Worm (Caenorhabditis elegans) whole organism, L4/young adult: ENCODE measurements around the gene cyp-33E1.
A peak's percentile ranks its signal among the peaks of the same experiment; 100 is the strongest.

Source experiments
- W03F9.2 ChIP-seq: fragments of 150-350 bp; optimal IDR thresholded peaks from 2 replicates; lab custom pipeline; 2014; ENCODE audit warnings: missing biosample characterization, missing genetic modification characterization
- dao-5 ChIP-seq: sonication (generic microtip); optimal IDR thresholded peaks from 2 replicates; lab custom pipeline; 2016; ENCODE audit warnings: missing genotype, missing genetic modification characterization, moderate library complexity, missing compliant biosample characterization
- him-1 ChIP-seq: sonication (generic microtip); optimal IDR thresholded peaks from 2 replicates; lab custom pipeline; 2016; ENCODE audit warnings: missing genotype, missing genetic modification reagents, missing genetic modification characterization, missing compliant biosample characterization

Gene cyp-33E1

DNA sequence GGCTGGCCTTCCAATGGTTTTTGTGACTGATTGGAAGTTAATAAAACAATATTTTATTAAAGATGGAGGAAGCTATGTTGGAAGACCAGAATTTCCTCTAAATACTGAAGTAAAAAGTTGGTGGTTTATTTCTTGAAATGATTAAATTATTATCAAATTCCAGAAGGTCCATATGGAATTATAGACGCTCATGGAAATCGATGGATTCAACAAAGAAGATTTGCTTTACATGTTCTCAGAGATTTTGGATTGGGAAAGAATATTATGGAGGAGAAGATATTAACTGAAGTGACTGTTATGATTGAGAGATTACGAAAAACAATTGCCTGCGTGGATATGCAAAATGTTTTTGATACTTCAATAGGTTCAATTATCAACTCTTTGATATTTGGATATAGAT, 33.1 kb downstream of the cyp-33E1 start:
- no peak for TF ChIP-seq W03F9.2

DNA sequence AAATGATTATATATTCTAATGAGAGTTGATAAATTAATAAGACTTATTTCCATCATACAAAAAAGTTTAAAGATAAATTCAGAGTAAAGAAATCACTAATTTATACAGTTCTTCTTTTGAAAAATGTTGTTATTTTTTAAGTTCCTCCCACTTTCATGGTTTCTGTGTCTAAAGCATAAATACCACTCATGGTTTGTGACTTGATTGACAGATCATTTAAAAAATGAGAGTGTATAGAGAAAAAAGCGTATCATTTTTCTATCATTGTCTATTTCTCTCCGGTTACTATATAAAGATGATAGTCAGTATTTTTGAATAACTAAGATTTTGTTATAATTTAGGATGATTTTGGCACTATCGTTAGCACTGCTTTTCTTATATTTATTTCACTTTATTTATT, 33.7 kb downstream of the cyp-33E1 start, which contains the start of gene cyp-33E3:
Gene cyp-33E3, plus strand, starts transcription at position 316 of the 400 bp plus-strand sequence.
- TF ChIP-seq W03F9.2 (no peak), him-1 (no peak), dao-5 (tag; lab: Kevin White, UChicago) (no peak)

DNA sequence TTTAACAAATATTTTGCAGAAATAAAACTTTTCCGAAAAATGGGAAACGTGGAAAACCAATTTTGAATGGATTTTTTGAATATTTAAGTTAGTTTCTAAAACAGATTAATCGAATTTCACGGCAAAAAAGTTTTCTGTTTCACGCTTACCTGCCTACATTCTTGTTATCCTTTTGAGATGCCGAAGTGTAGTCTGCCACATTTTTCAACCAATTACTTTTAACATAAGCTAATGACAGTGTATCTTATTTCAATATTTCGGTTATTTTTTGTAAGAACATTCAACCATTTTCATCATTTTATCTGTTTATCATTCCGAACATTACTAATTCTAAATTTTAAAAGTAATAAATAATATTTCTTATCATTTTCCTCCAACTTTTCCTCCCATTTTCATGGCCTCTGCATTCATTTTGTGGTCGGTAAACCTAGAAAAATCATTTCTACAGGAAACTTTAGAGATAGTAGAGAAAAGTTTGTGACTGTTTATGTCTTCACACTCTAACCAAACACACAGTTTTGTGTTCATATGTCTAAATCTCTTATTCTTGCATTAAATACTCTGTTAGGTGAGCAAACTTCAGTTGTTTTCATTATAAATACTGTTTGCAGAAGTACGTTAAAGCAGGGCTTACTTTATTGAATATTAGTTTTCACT, 36.4 kb downstream of the cyp-33E1 start, which contains the start of the genes F42A9.17 and cyp-33E2:
Gene F42A9.17, minus strand, starts transcription at position 51 of the 657 bp plus-strand sequence.
Gene cyp-33E2, plus strand, starts transcription at position 449 of the 657 bp plus-strand sequence.
- no peak for TF ChIP-seq dao-5 (tag; lab: Kevin White, UChicago)
- peak; percentile 28 for TF ChIP-seq W03F9.2

DNA sequence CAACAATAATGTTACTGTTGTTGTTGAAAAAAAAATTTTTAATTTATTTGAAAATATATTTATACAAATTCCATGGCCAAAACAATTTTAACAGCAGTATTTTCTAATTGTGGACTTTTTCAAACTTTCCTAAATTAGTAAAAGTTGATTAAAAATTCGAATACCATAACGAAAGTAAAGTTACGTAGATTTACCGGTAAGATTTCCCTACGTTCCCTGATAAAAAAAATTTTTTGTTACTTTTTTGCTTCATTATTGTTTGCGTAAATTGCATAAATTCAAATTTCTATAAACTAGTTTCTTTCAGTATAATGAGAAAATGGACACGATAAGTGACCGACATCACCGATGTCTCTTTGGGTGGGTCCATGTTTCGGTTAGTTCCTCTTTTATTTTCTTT, 39.5 kb downstream of the cyp-33E1 start, which contains the start of gene F42A9.6:
Gene F42A9.6, plus strand, starts transcription at position 301 of the 400 bp plus-strand sequence.
- no peak for TF ChIP-seq dao-5 (tag; lab: Kevin White, UChicago)
- no peak for TF ChIP-seq him-1
- no peak for TF ChIP-seq W03F9.2

DNA sequence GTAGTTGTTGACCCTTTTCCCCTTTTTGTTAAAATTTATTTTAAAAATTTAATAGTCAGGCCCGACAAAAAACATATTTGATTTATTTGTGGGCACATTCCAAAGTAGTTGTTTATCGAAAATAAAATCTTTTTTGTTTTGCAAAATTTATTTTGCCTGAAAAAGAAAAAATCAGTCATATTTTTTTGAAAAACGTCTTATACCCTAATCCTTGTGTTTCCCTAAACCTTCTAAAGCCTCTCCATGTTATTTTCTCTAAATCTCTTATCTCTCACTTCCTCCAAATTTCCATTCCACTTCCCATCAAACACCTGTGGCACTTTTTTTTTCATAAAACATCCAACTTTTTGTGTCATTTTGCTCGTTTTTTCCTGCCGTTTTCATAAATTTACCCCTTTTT, 40.2 kb downstream of the cyp-33E1 start:
- TF ChIP-seq dao-5 (tag; lab: Kevin White, UChicago) (no peak), him-1 (no peak)

DNA sequence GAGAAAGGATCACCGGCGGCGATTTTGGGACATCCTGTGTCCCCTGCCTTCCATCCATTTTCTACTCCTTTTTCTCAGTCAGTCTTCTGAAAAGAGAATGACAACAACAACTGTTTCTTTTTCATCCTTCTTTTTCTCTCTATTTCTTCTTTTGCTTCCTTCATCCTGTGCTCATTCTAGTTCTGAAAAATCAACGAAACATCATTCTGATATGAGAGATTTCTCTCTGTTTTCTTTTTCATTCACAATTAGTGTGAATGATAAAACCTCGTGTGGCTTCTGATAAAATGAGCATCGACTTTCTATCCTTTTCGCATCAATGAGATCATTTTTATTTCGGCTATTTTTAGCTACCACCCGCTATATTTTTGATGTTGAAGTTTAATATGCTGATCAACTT, 43.2 kb downstream of the cyp-33E1 start:
- no peak for TF ChIP-seq W03F9.2
- no peak for TF ChIP-seq dao-5 (tag; lab: Kevin White, UChicago)
- TF ChIP-seq him-1: no peak

DNA sequence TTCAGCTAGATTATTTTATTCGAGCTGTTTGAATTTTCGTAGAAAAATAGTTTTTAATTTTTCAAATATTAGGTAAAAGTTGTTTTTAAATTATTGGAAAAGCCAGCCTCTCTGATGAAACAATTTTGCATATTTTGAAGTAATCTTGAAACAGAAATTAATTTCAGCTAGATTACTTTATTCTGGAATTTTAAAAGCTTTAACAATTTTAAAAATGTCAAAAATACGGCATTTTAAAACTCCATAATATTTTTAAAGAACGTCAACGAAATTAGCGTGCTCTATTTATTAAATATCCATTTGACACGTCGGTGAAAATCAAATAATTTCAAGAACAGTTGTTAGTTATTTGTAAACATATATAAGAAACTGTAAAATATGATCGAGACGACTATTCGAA, 45.5 kb downstream of the cyp-33E1 start, which contains the start of gene Y59H11AR.10:
Gene Y59H11AR.10, plus strand, starts transcription at position 301 of the 400 bp plus-strand sequence.
- TF ChIP-seq W03F9.2: no peak
- TF ChIP-seq dao-5 (tag; lab: Kevin White, UChicago): no peak
- no peak for TF ChIP-seq him-1

DNA sequence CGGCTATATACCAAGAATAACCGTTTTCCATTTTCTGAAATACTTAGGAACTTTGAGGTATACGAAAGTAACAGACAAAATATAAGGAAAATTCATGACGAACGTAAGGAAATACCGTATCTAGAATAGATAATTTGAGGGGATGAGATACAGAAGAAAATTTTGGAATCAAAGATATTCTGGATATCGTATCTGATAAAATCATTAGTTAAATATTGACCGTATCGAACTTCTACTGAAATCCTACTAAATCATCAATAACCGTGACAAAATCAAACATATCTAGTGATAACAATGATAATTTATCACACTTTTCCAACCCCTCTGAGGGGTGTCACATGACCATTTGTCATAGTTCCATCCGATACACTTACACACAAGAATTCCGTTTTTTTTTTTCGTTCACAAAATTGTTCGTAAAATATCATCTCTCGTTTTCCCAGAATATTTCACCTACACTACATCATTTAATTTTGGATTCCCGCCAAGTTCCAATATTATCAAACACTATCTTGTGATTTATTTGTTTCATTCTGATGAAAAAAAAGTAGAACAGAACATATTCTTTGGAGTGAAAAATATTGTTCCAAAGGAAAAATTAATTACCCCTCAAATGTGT, 47.6 kb downstream of the cyp-33E1 start, which contains the start of gene Y59H11AR.4:
Gene Y59H11AR.4, minus strand, starts transcription at position 51 of the 619 bp plus-strand sequence.
- TF ChIP-seq W03F9.2 (no peak), him-1 (no peak), dao-5 (tag; lab: Kevin White, UChicago) (no peak)

DNA sequence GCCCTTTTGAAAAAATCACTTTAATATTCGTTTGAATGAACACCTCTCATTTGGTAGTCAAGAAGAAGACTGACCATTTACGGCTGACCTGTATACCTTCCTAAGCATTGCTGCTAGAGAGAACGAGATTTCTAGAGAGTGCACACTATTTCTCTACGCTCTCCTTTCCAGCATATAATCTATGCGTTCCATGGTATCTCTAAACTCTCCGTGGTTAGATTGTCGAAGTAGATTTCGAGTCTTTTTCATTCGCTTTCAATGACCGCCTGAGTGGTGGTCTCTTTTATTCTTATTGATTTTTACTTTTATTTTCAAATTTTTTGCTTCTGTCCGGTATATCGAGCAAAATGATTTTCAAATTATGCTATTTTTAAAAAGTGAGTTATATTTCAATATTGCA, 50.9 kb downstream of the cyp-33E1 start:
- TF ChIP-seq W03F9.2: no peak
- no peak for TF ChIP-seq dao-5 (tag; lab: Kevin White, UChicago)
- no peak for TF ChIP-seq him-1

DNA sequence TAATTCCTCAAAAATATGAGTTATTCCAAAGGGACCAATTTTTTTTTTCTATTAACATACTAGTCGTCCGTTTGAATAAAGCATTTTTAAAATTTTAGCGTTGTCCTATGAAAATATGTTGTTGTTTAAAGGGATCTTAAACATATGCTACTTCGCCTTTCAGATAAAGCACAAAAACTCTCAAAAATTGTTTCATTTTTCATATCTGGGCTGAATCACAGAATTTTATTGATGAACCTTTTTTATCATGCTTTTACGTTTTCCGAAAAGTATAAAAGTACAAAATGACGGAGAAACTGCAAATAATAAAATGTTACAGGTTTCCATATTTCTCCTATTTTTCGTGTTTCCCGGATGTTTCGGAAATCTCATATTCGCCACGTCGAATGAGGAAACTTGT, 52.6 kb downstream of the cyp-33E1 start, which contains the start of gene clec-181:
Gene clec-181, plus strand, starts transcription at position 301 of the 400 bp plus-strand sequence.
- TF ChIP-seq dao-5 (tag; lab: Kevin White, UChicago) (no peak), W03F9.2 (no peak), him-1 (no peak)
